Worm (Caenorhabditis elegans) whole organism, L2 larva: ENCODE data around the gene flp-12.

Source experiments
- F13H6.1 ChIP-seq: sonication (generic microtip); optimal IDR thresholded peaks from 2 replicates; lab custom pipeline; 2016; ENCODE audit warnings: missing genetic modification characterization, missing compliant biosample characterization
- alr-1 ChIP-seq: fragments of 150-350 bp; optimal IDR thresholded peaks from 2 replicates; lab custom pipeline; 2014; ENCODE audit warnings: missing biosample characterization, missing genetic modification characterization
- ceh-82 ChIP-seq: fragments of 150-350 bp; optimal IDR thresholded peaks from 2 replicates; lab custom pipeline; 2014; ENCODE audit warnings: missing biosample characterization, missing genetic modification characterization
- lin-39 ChIP-seq: fragments of 150-350 bp; optimal IDR thresholded peaks from 2 replicates; lab custom pipeline; 2014; ENCODE audit warnings: missing biosample characterization, missing genetic modification reagents, missing genetic modification characterization
- lsy-2 ChIP-seq, 2 experiments: fragments of 150-350 bp in 1 of 2; sonication (generic microtip) in 1 of 2; optimal IDR thresholded peaks; 2 replicates each; lab custom pipeline; 2014 to 2017; ENCODE audit warnings: missing biosample characterization in 2 of 2, missing genetic modification characterization in 2 of 2
- nhr-6 ChIP-seq: fragments of 150-350 bp; optimal IDR thresholded peaks from 2 replicates; lab custom pipeline; 2014; ENCODE audit warnings: missing biosample characterization, missing genetic modification characterization
- snpc-4 ChIP-seq: fragments of 150-350 bp; optimal IDR thresholded peaks from 2 replicates; lab custom pipeline; 2014; ENCODE audit warnings: missing biosample characterization, missing genetic modification characterization
- unc-62 ChIP-seq: fragments of 150-350 bp; optimal IDR thresholded peaks from 2 replicates; lab custom pipeline; 2014; ENCODE audit warnings: missing biosample characterization, missing genetic modification reagents, missing genetic modification characterization

- TF ChIP-seq snpc-4 (tag; lab: Kevin White, UChicago) = no peak
- no peak for TF ChIP-seq unc-62 (GFP tag; lab: Kevin White, UChicago)
- no peak for TF ChIP-seq lsy-2 (tag; optimal IDR thresholded peaks at IDR 0.05; lab: Kevin White, UChicago)
- TF ChIP-seq ceh-82 = no peak
- no peak for TF ChIP-seq lin-39 (tag; lab: Kevin White, UChicago)
- TF ChIP-seq nhr-6 (tag; lab: Kevin White, UChicago) = no peak
- TF ChIP-seq alr-1 (tag; lab: Kevin White, UChicago) = no peak
- no peak for TF ChIP-seq F13H6.1 (tag; lab: Kevin White, UChicago)
Observed at ce11 chrX:4588462-4588861, 3.7 kb downstream of the flp-12 start, which contains the start of gene lnp-1.
